Fruit fly (Drosophila melanogaster) whole organism, embryonic: ENCODE measurements around the gene h-cup.

Experiments
- Abd-B ChIP-seq: fragments of 200-800 bp; sonication (Bioruptor generic); optimal IDR thresholded peaks from 2 replicates; lab custom pipeline; 2018; ENCODE audit warnings: missing biosample characterization, mild to moderate bottlenecking, missing genetic modification characterization, moderate library complexity
- Antp ChIP-seq: fragments of 200-800 bp; sonication (Bioruptor generic); optimal IDR thresholded peaks from 3 replicates; lab custom pipeline; 2016; ENCODE audit warnings: missing biosample characterization, missing genetic modification characterization
- B-H1 ChIP-seq: fragments of 200-800 bp; sonication (Bioruptor generic); IDR thresholded peaks from 3 replicates; pipeline ENCODE4 v1.3.6; 2022; ENCODE audit warnings: missing biosample characterization, missing genetic modification characterization
- Bdp1 ChIP-seq: fragments of 200-800 bp; sonication (Bioruptor generic); optimal IDR thresholded peaks from 3 replicates; lab custom pipeline; 2016; ENCODE audit warnings: missing biosample characterization, missing genetic modification characterization
- CG10321 ChIP-seq: fragments of 200-800 bp; sonication (Bioruptor generic); IDR thresholded peaks from 2 replicates; pipeline ENCODE4 v1.3.6; 2022; ENCODE audit warnings: missing biosample characterization, missing genetic modification characterization
- CG10462 ChIP-seq: fragments of 200-800 bp; sonication (Bioruptor generic); optimal IDR thresholded peaks from 2 replicates; lab custom pipeline; 2016; ENCODE audit warnings: missing biosample characterization, missing genetic modification characterization
- CG10543 ChIP-seq: fragments of 200-800 bp; sonication (Bioruptor generic); optimal IDR thresholded peaks from 3 replicates; lab custom pipeline; 2017; ENCODE audit warnings: missing biosample characterization, mild to moderate bottlenecking, missing genetic modification characterization, moderate library complexity
- CG10565 ChIP-seq: fragments of 200-800 bp; sonication (Bioruptor generic); optimal IDR thresholded peaks from 3 replicates; lab custom pipeline; 2016; ENCODE audit warnings: missing biosample characterization, mild to moderate bottlenecking, missing genetic modification characterization
- CG12236 ChIP-seq: fragments of 200-800 bp; sonication (Bioruptor generic); optimal IDR thresholded peaks from 2 replicates; lab custom pipeline; 2016; ENCODE audit warnings: missing biosample characterization, missing genetic modification characterization
- CG14667 ChIP-seq: fragments of 200-800 bp; sonication (Bioruptor generic); IDR thresholded peaks from 2 replicates; pipeline ENCODE4 v1.3.6; 2022; ENCODE audit warnings: missing biosample characterization, missing genetic modification characterization
- CG15479 ChIP-seq: fragments of 200-800 bp; sonication (Bioruptor generic); optimal IDR thresholded peaks from 3 replicates; lab custom pipeline; 2019; ENCODE audit warnings: missing biosample characterization, mild to moderate bottlenecking, missing genetic modification characterization, moderate library complexity
- CG17361 ChIP-seq: fragments of 200-800 bp; sonication (Bioruptor generic); IDR thresholded peaks from 3 replicates; pipeline ENCODE4 v1.3.6; 2022; ENCODE audit warnings: missing biosample characterization, missing genetic modification characterization
- CG3281 ChIP-seq: fragments of 200-800 bp; sonication (Bioruptor generic); optimal IDR thresholded peaks from 3 replicates; lab custom pipeline; 2017; ENCODE audit warnings: missing biosample characterization, mild to moderate bottlenecking, missing genetic modification characterization
- CG34224 ChIP-seq: fragments of 200-800 bp; sonication (Bioruptor generic); IDR thresholded peaks from 3 replicates; pipeline ENCODE4 v1.3.6; 2022; ENCODE audit warnings: missing biosample characterization, missing genetic modification characterization; ENCODE audit not compliant: partially characterized antibody
- CG34422 ChIP-seq: fragments of 200-800 bp; sonication (Bioruptor generic); IDR thresholded peaks from 3 replicates; pipeline ENCODE4 v1.3.6; 2022; ENCODE audit warnings: missing biosample characterization, missing genetic modification characterization
- CG4360 ChIP-seq: fragments of 200-800 bp; sonication (Bioruptor generic); IDR thresholded peaks from 2 replicates; pipeline ENCODE4 v1.3.6; 2022; ENCODE audit warnings: missing biosample characterization, missing genetic modification characterization
- CG4730 ChIP-seq: fragments of 200-800 bp; sonication (Bioruptor generic); IDR thresholded peaks from 2 replicates; pipeline ENCODE4 v1.3.6; 2022; ENCODE audit warnings: missing biosample characterization, missing genetic modification characterization
- CG7556 ChIP-seq: fragments of 200-800 bp; sonication (Bioruptor generic); optimal IDR thresholded peaks from 2 replicates; lab custom pipeline; 2017; ENCODE audit warnings: missing biosample characterization, mild to moderate bottlenecking, missing genetic modification characterization
- CoRest ChIP-seq: fragments of 200-800 bp; sonication (Bioruptor generic); optimal IDR thresholded peaks from 3 replicates; lab custom pipeline; 2018; ENCODE audit warnings: missing biosample characterization, mild to moderate bottlenecking, missing genetic modification characterization, moderate library complexity
- Deaf1 ChIP-seq: fragments of 200-800 bp; optimal IDR thresholded peaks from 3 replicates; lab custom pipeline; 2019; ENCODE audit warnings: missing biosample characterization, mild to moderate bottlenecking, missing genetic modification characterization, moderate library complexity
- Drgx ChIP-seq: fragments of 200-800 bp; sonication (Bioruptor generic); IDR thresholded peaks from 2 replicates; pipeline ENCODE4 v1.3.6; 2022; ENCODE audit warnings: missing biosample characterization, missing genetic modification characterization
- E2f1 ChIP-seq: fragments of 200-800 bp; sonication (Bioruptor generic); IDR thresholded peaks from 2 replicates; pipeline ENCODE4 v1.3.6; 2022; ENCODE audit warnings: missing biosample characterization, missing genetic modification characterization
- Ets97D ChIP-seq: fragments of 200-800 bp; sonication (Bioruptor generic); optimal IDR thresholded peaks from 3 replicates; lab custom pipeline; 2016; ENCODE audit warnings: missing biosample characterization, missing genetic modification characterization
- HLH4C ChIP-seq: fragments of 200-800 bp; sonication (Bioruptor generic); IDR thresholded peaks from 3 replicates; pipeline ENCODE4 v1.3.6; 2022; ENCODE audit warnings: missing biosample characterization, missing genetic modification characterization; ENCODE audit not compliant: partially characterized antibody
- HLHmδ ChIP-seq: fragments of 200-800 bp; sonication (Bioruptor generic); optimal IDR thresholded peaks from 2 replicates; lab custom pipeline; 2018; ENCODE audit warnings: missing biosample characterization, mild to moderate bottlenecking, missing genetic modification characterization, moderate library complexity
- Hmr ChIP-seq: fragments of 200-800 bp; sonication (Bioruptor generic); optimal IDR thresholded peaks from 3 replicates; lab custom pipeline; 2017; ENCODE audit warnings: mild to moderate bottlenecking, missing biosample characterization, missing genetic modification reagents, missing genetic modification characterization
- Sox102F ChIP-seq: fragments of 200-800 bp; sonication (Bioruptor generic); optimal IDR thresholded peaks from 2 replicates; lab custom pipeline; 2018; ENCODE audit warnings: missing biosample characterization, mild to moderate bottlenecking, missing genetic modification characterization, moderate library complexity
- Ssrp ChIP-seq: fragments of 200-800 bp; sonication (Bioruptor generic); optimal IDR thresholded peaks from 2 replicates; lab custom pipeline; 2018; ENCODE audit warnings: missing biosample characterization, mild to moderate bottlenecking, missing genetic modification characterization, moderate library complexity
- ac ChIP-seq: fragments of 200-800 bp; sonication (Bioruptor generic); optimal IDR thresholded peaks from 3 replicates; lab custom pipeline; 2017; ENCODE audit warnings: missing biosample characterization, mild to moderate bottlenecking, missing genetic modification characterization
- ato ChIP-seq: fragments of 200-800 bp; sonication (Bioruptor generic); IDR thresholded peaks from 2 replicates; pipeline ENCODE4 v1.3.6; 2022; ENCODE audit warnings: missing biosample characterization, missing genetic modification characterization; ENCODE audit not compliant: partially characterized antibody
- az2 ChIP-seq: fragments of 200-800 bp; sonication (Bioruptor generic); optimal IDR thresholded peaks from 3 replicates; lab custom pipeline; 2016; ENCODE audit warnings: missing biosample characterization, missing genetic modification characterization
- chinmo ChIP-seq: fragments of 200-800 bp; sonication (Bioruptor generic); IDR thresholded peaks from 4 replicates; pipeline ENCODE4 v1.3.6; 2022; ENCODE audit warnings: missing biosample characterization, missing genetic modification characterization; ENCODE audit not compliant: partially characterized antibody
- dan ChIP-seq: fragments of 200-800 bp; sonication (Bioruptor generic); IDR thresholded peaks from 2 replicates; pipeline ENCODE4 v1.3.6; 2022; ENCODE audit warnings: missing biosample characterization, missing genetic modification characterization
- dati ChIP-seq: fragments of 200-800 bp; sonication (Bioruptor generic); IDR thresholded peaks from 2 replicates; pipeline ENCODE4 v1.3.6; 2022; ENCODE audit warnings: missing biosample characterization, missing genetic modification characterization
- dmrt99B ChIP-seq: fragments of 200-800 bp; sonication (Bioruptor generic); optimal IDR thresholded peaks from 2 replicates; lab custom pipeline; 2018; ENCODE audit warnings: missing biosample characterization, mild to moderate bottlenecking, missing genetic modification characterization, moderate library complexity
- fd96Cb ChIP-seq: fragments of 200-800 bp; sonication (Bioruptor generic); optimal IDR thresholded peaks from 2 replicates; lab custom pipeline; 2018; ENCODE audit warnings: missing biosample characterization, mild to moderate bottlenecking, missing genetic modification characterization, moderate library complexity
- fu2 ChIP-seq: fragments of 200-800 bp; sonication (Bioruptor generic); optimal IDR thresholded peaks from 2 replicates; lab custom pipeline; 2016; ENCODE audit warnings: missing biosample characterization, missing genetic modification characterization
- gt ChIP-seq: fragments of 200-800 bp; sonication (Bioruptor generic); IDR thresholded peaks from 2 replicates; pipeline ENCODE4 v1.3.6; 2022; ENCODE audit warnings: missing biosample characterization, missing genetic modification characterization
- insv ChIP-seq, 2 experiments: fragments of 200-800 bp; sonication (Bioruptor generic); optimal IDR thresholded peaks; 3 replicates each; lab custom pipeline; 2016 to 2018; ENCODE audit warnings: missing biosample characterization in 2 of 2, missing genetic modification characterization in 2 of 2
- lilli ChIP-seq: fragments of 200-800 bp; sonication (Bioruptor generic); optimal IDR thresholded peaks from 3 replicates; lab custom pipeline; 2016; ENCODE audit warnings: missing biosample characterization, missing genetic modification characterization
- mam ChIP-seq: fragments of 200-800 bp; sonication (Bioruptor generic); optimal IDR thresholded peaks from 3 replicates; lab custom pipeline; 2016; ENCODE audit warnings: missing biosample characterization, missing genetic modification characterization
- p53 ChIP-seq: fragments of 200-800 bp; sonication (Bioruptor generic); optimal IDR thresholded peaks from 2 replicates; lab custom pipeline; 2016; ENCODE audit warnings: missing biosample characterization, missing genetic modification characterization
- ranshi ChIP-seq: fragments of 200-800 bp; sonication (Bioruptor generic); IDR thresholded peaks from 2 replicates; pipeline ENCODE4 v1.3.6; 2022; ENCODE audit warnings: missing biosample characterization, missing genetic modification characterization
- rib ChIP-seq: fragments of 200-800 bp; sonication (Bioruptor generic); IDR thresholded peaks from 2 replicates; pipeline ENCODE4 v1.3.6; 2022; ENCODE audit warnings: missing biosample characterization, missing genetic modification characterization
- sima ChIP-seq: fragments of 200-800 bp; sonication (Bioruptor generic); optimal IDR thresholded peaks from 2 replicates; lab custom pipeline; 2016; ENCODE audit warnings: missing biosample characterization, missing genetic modification characterization
- slp2 ChIP-seq: fragments of 200-800 bp; sonication (Bioruptor generic); optimal IDR thresholded peaks from 2 replicates; lab custom pipeline; 2016; ENCODE audit warnings: missing biosample characterization, missing genetic modification characterization
- so ChIP-seq: fragments of 200-800 bp; sonication (Bioruptor generic); IDR thresholded peaks from 3 replicates; pipeline ENCODE4 v1.3.6; 2022; ENCODE audit warnings: missing biosample characterization, missing genetic modification characterization
- sug ChIP-seq: fragments of 200-800 bp; optimal IDR thresholded peaks from 2 replicates; lab custom pipeline; 2019; ENCODE audit warnings: missing biosample characterization, mild to moderate bottlenecking, missing genetic modification characterization, moderate library complexity
- tgo ChIP-seq: fragments of 200-800 bp; sonication (Bioruptor generic); IDR thresholded peaks from 3 replicates; pipeline ENCODE4 v1.3.6; 2022; ENCODE audit warnings: missing biosample characterization, missing genetic modification characterization
- toy ChIP-seq: fragments of 200-800 bp; sonication (Bioruptor generic); IDR thresholded peaks from 2 replicates; pipeline ENCODE4 v1.3.6; 2022; ENCODE audit warnings: missing biosample characterization, missing genetic modification characterization
- ttk ChIP-seq: fragments of 200-800 bp; sonication (Bioruptor generic); IDR thresholded peaks from 2 replicates; pipeline ENCODE4 v2.1.2; 2022; ENCODE audit warnings: missing biosample characterization, missing genetic modification characterization
- vnd ChIP-seq: fragments of 200-800 bp; sonication (Bioruptor generic); IDR thresholded peaks from 3 replicates; pipeline ENCODE4 v1.3.6; 2022; ENCODE audit warnings: missing biosample characterization, missing genetic modification characterization; ENCODE audit not compliant: partially characterized antibody

The h-cup gene

DNA sequence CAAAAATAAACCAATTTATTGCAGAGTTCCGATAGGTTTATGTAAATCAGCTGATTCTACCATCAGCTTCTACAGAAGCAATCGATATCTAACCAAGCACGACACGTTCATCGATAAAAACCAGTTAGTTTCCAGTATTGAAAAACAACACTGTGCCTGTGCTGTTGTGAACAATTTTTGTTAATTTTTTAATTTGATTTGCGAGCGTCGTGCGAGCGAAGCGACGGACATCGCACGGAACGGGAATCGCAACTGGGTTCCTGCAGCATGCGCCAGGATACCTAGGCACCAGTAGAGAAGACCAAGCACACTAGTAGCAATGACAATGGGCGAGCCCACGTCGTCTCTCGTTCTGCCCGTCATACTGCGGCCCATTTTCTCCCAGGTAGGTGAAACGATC, 10.9 kb downstream of the h-cup start, which contains the start of the genes Ccm3 and CG6136 (continued):
- TF ChIP-seq ato (GFP tag; lab: Robert Waterston, UW) (peak; percentile 95), Ets97D (peak; percentile 76), CG34224 (GFP tag; lab: Robert Waterston, UW) (peak; percentile 92), E2f1 (GFP tag; lab: Robert Waterston, UW) (peak; percentile 56; the same call in 1 of the 2 replicates), Antp (GFP tag; lab: Kevin White, UChicago) (peak; percentile 29), insv (GFP tag; optimal IDR thresholded peaks at IDR 0.05; lab: Kevin White, UChicago) (peak in 1 of 2 experiments; percentile 75), CG10321 (GFP tag; lab: Robert Waterston, UW) (peak; percentile 75), CG12236 (GFP tag; lab: Kevin White, UChicago) (no peak), vnd (peak; percentile 87), HLHmδ (GFP tag; lab: Kevin White, UChicago) (no peak), chinmo (GFP tag; lab: Robert Waterston, UW) (peak; percentile 88; the same call in 3 of the 4 replicates), CG14667 (no peak), lilli (GFP tag; lab: Kevin White, UChicago) (peak; percentile 52), CG4730 (GFP tag; lab: Robert Waterston, UW) (no peak), slp2 (GFP tag; lab: Kevin White, UChicago) (no peak), dan (GFP tag; lab: Robert Waterston, UW) (no peak), Abd-B (no peak), Hmr (GFP tag; lab: Kevin White, UChicago) (peak; percentile 69), CG3281 (peak; percentile 35), ac (no peak), B-H1 (no peak), dmrt99B (tag; lab: Kevin White, UChicago) (no peak), ranshi (peak; percentile 11; the same call in 1 of the 2 replicates), CG7556 (GFP tag; lab: Kevin White, UChicago) (no peak), sima (GFP tag; lab: Kevin White, UChicago) (no peak), CG10565 (GFP tag; lab: Kevin White, UChicago) (no peak), CG4360 (GFP tag; lab: Robert Waterston, UW) (no peak), CG34422 (GFP tag; lab: Robert Waterston, UW) (peak; percentile 64; the same call in 1 of the 3 replicates), gt (GFP tag; lab: Robert Waterston, UW) (no peak), ttk (no peak), CG17361 (GFP tag; lab: Robert Waterston, UW) (no peak), CG15479 (GFP tag; lab: Kevin White, UChicago) (no peak), Sox102F (GFP tag; lab: Kevin White, UChicago) (no peak), CoRest (tag; lab: Kevin White, UChicago) (no peak), az2 (GFP tag; lab: Kevin White, UChicago) (no peak), Ssrp (tag; lab: Kevin White, UChicago) (no peak), Deaf1 (tag; lab: Kevin White, UChicago) (peak; percentile 50), fu2 (GFP tag; lab: Kevin White, UChicago) (no peak), toy (no peak), CG10543 (GFP tag; lab: Kevin White, UChicago) (no peak), Bdp1 (GFP tag; lab: Kevin White, UChicago) (no peak), dati (GFP tag; lab: Robert Waterston, UW) (no peak), sug (tag; lab: Kevin White, UChicago) (peak; percentile 58), Drgx (GFP tag; lab: Robert Waterston, UW) (0 out of 2 replicates have a peak, but pooled peaks have one; percentile 20), CG10462 (GFP tag; lab: Kevin White, UChicago) (no peak), p53 (GFP tag; lab: Kevin White, UChicago) (peak; percentile 19), fd96Cb (no peak), mam (peak; percentile 30), rib (GFP tag; lab: Robert Waterston, UW) (no peak), tgo (GFP tag; lab: Robert Waterston, UW) (no peak; the same call in 2 of the 3 replicates), so (GFP tag; lab: Robert Waterston, UW) (no peak), HLH4C (GFP tag; lab: Robert Waterston, UW) (peak; percentile 91)
